Worm (Caenorhabditis elegans): ENCODE results near the gene F35C11.7.

- no peak for TF ChIP-seq snpc-4 (tag; optimal IDR thresholded peaks at IDR 0.05)
- no peak for TF ChIP-seq alr-1 (tag; optimal IDR thresholded peaks at IDR 0.05)
- no peak for TF ChIP-seq aly-2 (tag; optimal IDR thresholded peaks at IDR 0.05)
- TF ChIP-seq ztf-11 (tag; optimal IDR thresholded peaks at IDR 0.05), result no peak
- no peak for TF ChIP-seq nhr-129 (tag; optimal IDR thresholded peaks at IDR 0.05)
- TF ChIP-seq mdl-1 (tag; optimal IDR thresholded peaks at IDR 0.05), result no peak
- TF ChIP-seq ZK546.5 (tag; optimal IDR thresholded peaks at IDR 0.05), result no peak
- no peak for TF ChIP-seq elt-3 (tag; optimal IDR thresholded peaks at IDR 0.05)
- no peak for TF ChIP-seq nhr-237 (tag; optimal IDR thresholded peaks at IDR 0.05)
- TF ChIP-seq ceh-82 (tag; optimal IDR thresholded peaks at IDR 0.05), result no peak
- no peak for TF ChIP-seq ama-1 (optimal IDR thresholded peaks at IDR 0.05)
- no peak for TF ChIP-seq unc-39 (tag; optimal IDR thresholded peaks at IDR 0.05)
Observed at ce11 chrII:8230976-8231375, 25.1 kb upstream of the F35C11.7 start, which contains the start of gene M110.9.

Data from whole organism, L2 larva.